Worm (Caenorhabditis elegans): ENCODE data around the gene vps-22.

DNA sequence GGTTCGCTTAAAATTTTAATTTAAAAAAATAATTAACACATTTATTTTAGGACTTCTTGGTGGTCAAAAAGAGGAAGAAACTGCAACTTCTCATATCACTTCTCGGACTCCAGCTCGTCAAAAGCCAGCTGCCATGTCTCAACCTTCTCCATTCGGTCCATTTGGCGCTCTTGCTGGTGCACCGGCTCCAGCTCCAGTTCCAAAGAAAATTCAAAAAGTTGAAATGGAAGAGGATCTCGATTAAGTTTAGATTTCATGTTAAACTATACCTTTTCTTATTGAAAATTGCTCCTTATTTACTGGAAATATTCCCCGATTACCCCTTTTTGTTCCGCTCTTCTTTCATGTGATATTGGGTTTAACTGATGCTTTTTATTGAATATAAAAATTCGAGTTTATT, 48.6 kb downstream of the vps-22 start:
- no peak for TF ChIP-seq him-1 (tag; optimal IDR thresholded peaks at IDR 0.05)
- no peak for TF ChIP-seq dao-5 (tag; optimal IDR thresholded peaks at IDR 0.05)
- TF ChIP-seq W03F9.2 (tag; optimal IDR thresholded peaks at IDR 0.05) = no peak

Data from whole organism, L4/young adult.